Fruit fly (Drosophila melanogaster): ENCODE data around the gene wrm1.

wrm1 gene

dm6 chr3L:7359827-7360323 lies 24.8 kb upstream of the wrm1 start, which contains the start of gene pst (continued):
- TF ChIP-seq CG10462 (GFP tag; optimal IDR thresholded peaks at IDR 0.05) (no peak), CG6689 (GFP tag; IDR thresholded peaks at IDR 0.05) (no peak), ewg (GFP tag; optimal IDR thresholded peaks at IDR 0.05) (no peak), Med (GFP tag) (peak; percentile 78), Lpt (GFP tag; optimal IDR thresholded peaks at IDR 0.05) (no peak), CG14050 (GFP tag; IDR thresholded peaks at IDR 0.05) (no peak), mirr (GFP tag; optimal IDR thresholded peaks at IDR 0.05) (peak; percentile 44), Hey (tag; optimal IDR thresholded peaks at IDR 0.05) (no peak), slou (GFP tag; optimal IDR thresholded peaks at IDR 0.05) (no peak), Dfd (GFP tag; optimal IDR thresholded peaks at IDR 0.05) (no peak), CG30020 (tag; optimal IDR thresholded peaks at IDR 0.05) (no peak), CG2120 (GFP tag; optimal IDR thresholded peaks at IDR 0.05) (no peak), CG9437 (GFP tag; optimal IDR thresholded peaks at IDR 0.05) (no peak), CG4282 (GFP tag; optimal IDR thresholded peaks at IDR 0.05) (peak; percentile 29), Dbx (GFP tag; IDR thresholded peaks at IDR 0.05) (peak; percentile 14; the same call in 2 of the 3 replicates), HLH4C (GFP tag; IDR thresholded peaks at IDR 0.05; ENCODE audit: partially characterized antibody) (no peak), eve (GFP tag; optimal IDR thresholded peaks at IDR 0.05) (no peak), CG1233 (GFP tag; optimal IDR thresholded peaks at IDR 0.05) (no peak), CG12071 (GFP tag; optimal IDR thresholded peaks at IDR 0.05) (peak; percentile 52), sens (GFP tag) (peak; percentile 31), abd-A (tag; optimal IDR thresholded peaks at IDR 0.05) (no peak), Sin3A (optimal IDR thresholded peaks at IDR 0.05) (no peak), nom (GFP tag; optimal IDR thresholded peaks at IDR 0.05) (peak; percentile 43), CG7357 (GFP tag; IDR thresholded peaks at IDR 0.05) (no peak), Mrtf (GFP tag; IDR thresholded peaks at IDR 0.05) (no peak), CG2889 (GFP tag; IDR thresholded peaks at IDR 0.05) (no peak; the same call in 2 of the 3 replicates), gro (GFP tag; optimal IDR thresholded peaks at IDR 0.05) (peak; percentile 8), CG17568 (GFP tag; optimal IDR thresholded peaks at IDR 0.05) (peak; percentile 62), chm (GFP tag; IDR thresholded peaks at IDR 0.05) (peak; percentile 81), kni (GFP tag; optimal IDR thresholded peaks at IDR 0.05) (peak; percentile 23), prd (optimal IDR thresholded peaks at IDR 0.05) (no peak), prd (GFP tag; IDR thresholded peaks at IDR 0.05) (no peak), Lim3 (GFP tag; IDR thresholded peaks at IDR 0.05) (no peak), BtbVII (GFP tag; optimal IDR thresholded peaks at IDR 0.05) (no peak), CG17186 (GFP tag; optimal IDR thresholded peaks at IDR 0.05) (no peak), wek (GFP tag; optimal IDR thresholded peaks at IDR 0.05) (peak; percentile 96), CG13775 (GFP tag; optimal IDR thresholded peaks at IDR 0.05) (no peak), E2f2 (GFP tag; IDR thresholded peaks at IDR 0.05) (peak; percentile 52; the same call in 1 of the 2 replicates), HHEX (GFP tag; optimal IDR thresholded peaks at IDR 0.05) (no peak), Ada2b (GFP tag; IDR thresholded peaks at IDR 0.05) (peak; percentile 4; the same call in 1 of the 2 replicates), NfI (GFP tag; optimal IDR thresholded peaks at IDR 0.05) (no peak), Jarid2 (GFP tag; optimal IDR thresholded peaks at IDR 0.05) (peak; percentile 51), ci (GFP tag; IDR thresholded peaks at IDR 0.05) (peak; percentile 54), Stat92E (GFP tag; optimal IDR thresholded peaks at IDR 0.05) (no peak), hkb (optimal IDR thresholded peaks at IDR 0.05) (no peak), hkb (GFP tag; IDR thresholded peaks at IDR 0.05) (peak; percentile 57; the same call in 1 of the 2 replicates), fru (optimal IDR thresholded peaks at IDR 0.05) (no peak), hth (optimal IDR thresholded peaks at IDR 0.05) (no peak), PHDP (tag; optimal IDR thresholded peaks at IDR 0.05) (peak; percentile 40), CG3281 (GFP tag; optimal IDR thresholded peaks at IDR 0.05) (peak; percentile 62), CG31224 (GFP tag; IDR thresholded peaks at IDR 0.05) (no peak), Abd-B (GFP tag; optimal IDR thresholded peaks at IDR 0.05) (no peak), Oaz (GFP tag; IDR thresholded peaks at IDR 0.05) (no peak)

Data from whole organism, embryonic.